Fruit fly (Drosophila melanogaster) Kc167 (cell line): Measurements from ENCODE around the gene Oamb.

Source experiments
- Myc ChIP-seq: fragments of >200 bp; optimal IDR thresholded peaks from 2 replicates; lab custom pipeline; 2017; ENCODE audit warnings: missing external identifiers
- h ChIP-seq: fragments of >200 bp; optimal IDR thresholded peaks from 3 replicates; lab custom pipeline; 2018; ENCODE audit warnings: missing external identifiers
- insv ChIP-seq: fragments of >200 bp; optimal IDR thresholded peaks from 3 replicates; lab custom pipeline; 2018; ENCODE audit warnings: missing external identifiers
- psq ChIP-seq: fragments of >200 bp; optimal IDR thresholded peaks from 2 replicates; lab custom pipeline; 2017; ENCODE audit warnings: missing external identifiers

DNA sequence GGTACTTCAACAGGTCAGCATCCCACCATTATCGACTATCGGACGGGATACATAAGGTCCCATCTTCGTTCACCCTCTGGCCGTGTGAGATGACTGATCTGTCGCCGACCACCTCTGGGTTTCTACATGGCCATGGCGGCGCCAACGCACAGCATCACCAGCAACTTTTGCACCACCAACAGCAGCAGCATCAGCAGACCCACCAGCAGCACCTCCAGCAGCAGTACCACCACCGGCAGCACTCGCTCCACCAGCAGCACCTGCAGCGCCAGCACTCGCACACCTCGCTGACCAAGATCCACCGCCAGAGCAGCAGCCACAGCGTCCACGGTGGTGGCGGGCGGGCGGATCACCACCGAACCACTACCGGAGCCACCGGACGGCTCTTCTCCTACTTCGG lies 40.6 kb upstream of the Oamb start:
- no peak for TF ChIP-seq h (lab: Kevin White, UChicago)
- no peak for TF ChIP-seq insv
- no peak for TF ChIP-seq psq (lab: Kevin White, UChicago)
- TF ChIP-seq Myc (lab: Kevin White, UChicago), result no peak
